Fruit fly (Drosophila melanogaster): ENCODE data around the gene Ccp84Ab.

The Ccp84Ab gene

DNA sequence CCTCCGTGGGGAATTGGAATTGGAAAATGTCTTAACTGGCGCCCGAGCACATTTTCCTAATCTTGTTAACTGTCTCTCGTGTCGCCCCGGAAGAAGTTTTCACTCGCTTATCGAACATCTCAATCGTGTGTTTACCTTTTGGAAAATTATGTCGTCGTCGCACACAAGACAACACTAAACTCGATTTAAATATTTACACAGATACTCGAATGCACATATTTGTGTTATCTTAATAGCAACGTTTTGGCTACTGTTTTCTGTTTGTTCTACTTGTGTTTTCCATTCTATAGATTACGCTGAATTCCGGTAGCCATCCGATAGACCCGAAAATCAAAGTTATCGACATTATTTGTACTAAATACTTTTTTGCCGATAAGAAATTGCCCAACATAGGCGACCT lies 35.4 kb downstream of the Ccp84Ab start (continued):
- peak; percentile 43 for TF ChIP-seq Blimp-1 (GFP tag; optimal IDR thresholded peaks at IDR 0.05)
- no peak for TF ChIP-seq ase (GFP tag; IDR thresholded peaks at IDR 0.05)
- no peak for TF ChIP-seq CG14050 (GFP tag; IDR thresholded peaks at IDR 0.05)
- no peak for TF ChIP-seq Xbp1 (GFP tag; optimal IDR thresholded peaks at IDR 0.05)
- TF ChIP-seq CG6254 (GFP tag; optimal IDR thresholded peaks at IDR 0.05), result peak; percentile 32
- no peak for TF ChIP-seq Hand (GFP tag; optimal IDR thresholded peaks at IDR 0.05)
- TF ChIP-seq CG13424 (tag; optimal IDR thresholded peaks at IDR 0.05), result peak; percentile 19
- no peak for TF ChIP-seq Mad (GFP tag; optimal IDR thresholded peaks at IDR 0.05)
- peak; percentile 13 for TF ChIP-seq TFAM (GFP tag; optimal IDR thresholded peaks at IDR 0.05)
- TF ChIP-seq CG31388 (GFP tag; optimal IDR thresholded peaks at IDR 0.05), result no peak
- TF ChIP-seq dm (GFP tag; optimal IDR thresholded peaks at IDR 0.05), result no peak
- no peak for TF ChIP-seq Fer2 (tag; optimal IDR thresholded peaks at IDR 0.05)
- no peak for TF ChIP-seq CG6689 (GFP tag; IDR thresholded peaks at IDR 0.05)
- TF ChIP-seq sr (GFP tag; IDR thresholded peaks at IDR 0.05), result no peak
- TF ChIP-seq Ets97D (GFP tag; optimal IDR thresholded peaks at IDR 0.05), result no peak
- TF ChIP-seq Dll (GFP tag; IDR thresholded peaks at IDR 0.05; ENCODE audit: partially characterized antibody), result no peak
- TF ChIP-seq CG10543 (GFP tag; optimal IDR thresholded peaks at IDR 0.05), result no peak
- no peak for TF ChIP-seq danr (GFP tag; IDR thresholded peaks at IDR 0.05)
- no peak for TF ChIP-seq Dad (GFP tag; optimal IDR thresholded peaks at IDR 0.05)
- no peak for TF ChIP-seq HLH54F (GFP tag; optimal IDR thresholded peaks at IDR 0.05)
- no peak for TF ChIP-seq ssp (GFP tag; IDR thresholded peaks at IDR 0.05)
- no peak for TF ChIP-seq Meics (GFP tag; optimal IDR thresholded peaks at IDR 0.05)
- no peak for TF ChIP-seq wdn (GFP tag; IDR thresholded peaks at IDR 0.05)
- peak; percentile 53 for TF ChIP-seq salm (tag; optimal IDR thresholded peaks at IDR 0.05)
- no peak for TF ChIP-seq pum (GFP tag; optimal IDR thresholded peaks at IDR 0.05)
- no peak for TF ChIP-seq CG15269 (tag; optimal IDR thresholded peaks at IDR 0.05)
- no peak for TF ChIP-seq vfl (GFP tag; optimal IDR thresholded peaks at IDR 0.05)
- no peak for TF ChIP-seq yki (optimal IDR thresholded peaks at IDR 0.05)
- TF ChIP-seq da (GFP tag; optimal IDR thresholded peaks at IDR 0.05), result peak; percentile 46
- TF ChIP-seq CG15601 (tag; optimal IDR thresholded peaks at IDR 0.05), result peak; percentile 39
- TF ChIP-seq seq (GFP tag; IDR thresholded peaks at IDR 0.05), result no peak
- peak; percentile 35 for TF ChIP-seq CG1529 (GFP tag; optimal IDR thresholded peaks at IDR 0.05)
- TF ChIP-seq dpn (GFP tag; optimal IDR thresholded peaks at IDR 0.05), result no peak
- TF ChIP-seq CG8924 (tag; optimal IDR thresholded peaks at IDR 0.05), result peak; percentile 64
- TF ChIP-seq Hr78 (GFP tag; optimal IDR thresholded peaks at IDR 0.05), result no peak
- no peak for TF ChIP-seq nom (GFP tag; optimal IDR thresholded peaks at IDR 0.05)
- TF ChIP-seq H15 (GFP tag; IDR thresholded peaks at IDR 0.05), result no peak
- no peak for TF ChIP-seq Ada2b (GFP tag; IDR thresholded peaks at IDR 0.05)
- TF ChIP-seq CG14014 (GFP tag; IDR thresholded peaks at IDR 0.05), result no peak
- no peak for TF ChIP-seq amos (GFP tag; IDR thresholded peaks at IDR 0.05; ENCODE audit: partially characterized antibody)
- TF ChIP-seq gce (GFP tag; IDR thresholded peaks at IDR 0.05), result no peak
- no peak for TF ChIP-seq slou (GFP tag; optimal IDR thresholded peaks at IDR 0.05)
- TF ChIP-seq h (optimal IDR thresholded peaks at IDR 0.05), result no peak
- no peak for TF ChIP-seq CG18476 (GFP tag; optimal IDR thresholded peaks at IDR 0.05)
- no peak for TF ChIP-seq dmrt99B (tag; optimal IDR thresholded peaks at IDR 0.05)
- TF ChIP-seq Deaf1 (tag; optimal IDR thresholded peaks at IDR 0.05), result no peak
- TF ChIP-seq kay (GFP tag; optimal IDR thresholded peaks at IDR 0.05), result no peak
- no peak for TF ChIP-seq CG32767 (GFP tag; IDR thresholded peaks at IDR 0.05)
- TF ChIP-seq Mes4 (GFP tag; optimal IDR thresholded peaks at IDR 0.05), result no peak
- TF ChIP-seq NfI (GFP tag; optimal IDR thresholded peaks at IDR 0.05), result no peak
- TF ChIP-seq CG6765 (GFP tag; optimal IDR thresholded peaks at IDR 0.05), result no peak
- no peak for TF ChIP-seq Max (GFP tag; optimal IDR thresholded peaks at IDR 0.05)
- no peak for TF ChIP-seq CG6854 (GFP tag; optimal IDR thresholded peaks at IDR 0.05)

Measured in whole organism, embryonic.